Worm (Caenorhabditis elegans): ENCODE data around the gene clc-2.

The clc-2 gene

DNA sequence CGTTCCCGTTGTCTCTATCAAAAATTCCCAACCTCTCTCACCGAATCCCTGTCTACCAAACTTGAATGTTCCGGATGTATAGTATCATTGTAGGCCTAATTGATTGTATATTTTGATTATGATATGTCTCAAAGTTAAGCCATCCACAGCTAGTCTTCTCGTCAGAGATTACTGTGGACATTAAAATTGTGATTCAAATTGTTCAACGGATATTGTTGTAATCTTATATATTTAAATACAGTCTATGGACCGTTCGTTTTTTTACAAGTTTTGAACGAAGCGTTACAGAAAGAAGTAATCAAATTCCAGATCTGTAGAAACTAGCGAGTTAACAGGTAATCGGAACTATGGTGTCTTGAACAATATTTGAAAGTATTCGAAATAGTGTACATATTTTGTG, 49.5 kb downstream of the clc-2 start, which contains the start of gene F48E3.9:
F48E3.9 (plus strand) TSS at position 301 of the 400 bp plus-strand sequence.
- TF ChIP-seq hlh-4 (tag; optimal IDR thresholded peaks at IDR 0.05) (no peak), skn-1 (tag; optimal IDR thresholded peaks at IDR 0.05) (no peak), ceh-88 (GFP tag; IDR thresholded peaks at IDR 0.05) (no peak), efl-1 (optimal IDR thresholded peaks at IDR 0.05) (no peak), efl-1 (GFP tag; optimal IDR thresholded peaks at IDR 0.05 in 1 of 2) (no peak), blmp-1 (tag; optimal IDR thresholded peaks at IDR 0.05) (no peak), nhr-90 (tag; optimal IDR thresholded peaks at IDR 0.05; ENCODE audit: poor library complexity) (no peak), lin-35 (GFP tag; optimal IDR thresholded peaks at IDR 0.05) (no peak), unc-86 (tag; optimal IDR thresholded peaks at IDR 0.05) (no peak), nhr-237 (tag; optimal IDR thresholded peaks at IDR 0.05) (no peak), lir-3 (tag; optimal IDR thresholded peaks at IDR 0.05; ENCODE audit: poor library complexity) (no peak), dsc-1 (tag; optimal IDR thresholded peaks at IDR 0.05) (no peak), pag-3 (tag; optimal IDR thresholded peaks at IDR 0.05; ENCODE audit: borderline replicate concordance, insufficient read depth) (no peak), nhr-84 (tag; optimal IDR thresholded peaks at IDR 0.05) (no peak), nhr-11 (tag; optimal IDR thresholded peaks at IDR 0.05) (no peak), C34B4.2 (tag; optimal IDR thresholded peaks at IDR 0.05) (no peak), ces-1 (GFP tag; optimal IDR thresholded peaks at IDR 0.05) (no peak)

Data from whole organism, L1 larva.